Worm (Caenorhabditis elegans): ENCODE data around the gene ptd-2.

ptd-2 gene

DNA sequence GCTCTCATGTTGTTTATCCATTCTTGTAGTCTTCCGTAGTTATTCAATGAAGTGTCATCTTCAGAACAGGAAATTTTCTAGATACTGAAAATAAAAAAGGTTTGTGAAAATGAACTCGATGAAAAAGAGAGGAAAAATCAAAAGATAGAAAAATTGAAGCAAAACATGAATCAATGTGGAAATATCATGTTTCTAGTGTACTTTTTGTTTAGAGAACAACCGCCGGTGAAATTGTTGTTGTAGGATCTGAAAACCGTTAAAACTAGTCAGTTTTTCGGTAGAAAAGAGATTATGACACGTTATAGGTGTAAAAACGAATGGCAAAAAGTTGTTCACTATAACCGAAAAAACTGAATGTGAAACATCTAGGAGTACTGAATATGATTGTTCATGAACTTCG, 32.9 kb upstream of the ptd-2 start, which contains the start of gene pacs-1 (continued):
- TF ChIP-seq attf-4 (tag; optimal IDR thresholded peaks at IDR 0.05) (no peak), lin-39 (tag; optimal IDR thresholded peaks at IDR 0.05) (no peak)

DNA sequence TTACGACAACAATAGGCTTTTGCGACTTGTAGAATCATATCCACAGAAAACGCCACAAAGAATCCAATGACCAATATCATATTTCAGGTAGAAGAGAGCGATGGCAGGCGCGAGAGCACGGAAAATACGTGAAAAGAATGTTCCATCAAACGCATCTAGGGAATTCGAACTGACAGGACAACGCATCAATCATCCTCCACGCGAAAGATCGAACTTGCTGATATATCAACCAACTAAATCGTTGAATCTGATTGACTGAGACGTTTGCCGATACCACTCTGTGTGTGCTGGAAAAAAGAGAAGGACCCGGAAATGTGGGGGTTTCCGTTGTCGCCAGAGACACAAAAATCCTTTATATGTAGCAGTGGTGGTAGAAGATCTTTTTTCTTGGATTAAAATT, 31.8 kb upstream of the ptd-2 start:
- no peak for TF ChIP-seq fos-1 (tag; optimal IDR thresholded peaks at IDR 0.05)
- TF ChIP-seq unc-62 (GFP tag; optimal IDR thresholded peaks at IDR 0.05 in 1 of 2), result peak in 1 of 2 experiments; percentile 100
- no peak for TF ChIP-seq unc-62 (tag; optimal IDR thresholded peaks at IDR 0.05)
- TF ChIP-seq nhr-48 (tag; optimal IDR thresholded peaks at IDR 0.05), result no peak
- TF ChIP-seq spr-3 (GFP tag; optimal IDR thresholded peaks at IDR 0.05), result no peak
- 0 out of 2 replicates have a peak, but pooled peaks have one; percentile 32 for TF ChIP-seq Y48G9A.11 (GFP tag; IDR thresholded peaks at IDR 0.05)
- peak; percentile 85 for TF ChIP-seq ceh-20 (GFP tag; IDR thresholded peaks at IDR 0.05)
- TF ChIP-seq aha-1 (tag), result peak; percentile 73
- no peak for TF ChIP-seq hlh-11 (tag; optimal IDR thresholded peaks at IDR 0.05)
- no peak for TF ChIP-seq fkh-10 (GFP tag; optimal IDR thresholded peaks at IDR 0.05)
- no peak for TF ChIP-seq hlh-30 (tag; optimal IDR thresholded peaks at IDR 0.05; ENCODE audit: insufficient read depth)
- TF ChIP-seq dmd-9 (GFP tag; IDR thresholded peaks at IDR 0.05), result no peak

DNA sequence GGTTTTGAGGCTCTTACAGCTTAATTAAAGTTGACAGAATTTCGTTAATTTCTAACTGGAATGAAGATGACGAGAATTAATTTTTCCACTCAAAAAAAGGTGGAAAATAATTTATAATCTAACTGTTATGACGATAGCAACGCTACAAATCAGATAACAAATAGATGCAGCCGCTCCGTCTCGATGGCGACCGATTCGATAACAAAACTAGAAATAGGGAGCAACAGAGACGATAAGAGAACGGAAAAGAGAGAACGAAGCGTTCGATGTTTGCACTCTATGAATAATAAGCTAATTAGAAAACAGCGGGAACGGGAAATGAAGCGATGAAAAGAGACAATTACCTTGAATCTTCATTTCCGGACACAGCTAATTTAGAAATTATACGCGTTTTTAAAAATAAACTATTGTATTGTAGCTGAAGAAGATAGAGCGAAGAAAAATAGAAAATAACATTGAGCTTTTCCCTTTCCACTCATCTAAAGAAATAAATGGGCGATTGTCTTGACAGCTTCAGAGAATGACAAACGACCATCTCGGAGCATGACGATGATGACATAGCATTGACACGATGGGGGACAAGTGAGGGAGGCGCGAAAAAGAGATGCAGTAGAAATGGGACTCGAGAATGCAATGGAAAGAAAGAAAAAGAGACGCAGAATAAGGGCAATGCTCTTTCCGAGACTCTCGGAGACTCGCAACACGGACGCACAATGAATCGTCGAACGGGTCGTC, 31.2 kb upstream of the ptd-2 start:
- TF ChIP-seq nhr-111 (GFP tag; optimal IDR thresholded peaks at IDR 0.05) (no peak), tra-1 (GFP tag; IDR thresholded peaks at IDR 0.05) (0 out of 2 replicates have a peak, but pooled peaks have one; percentile 40), pqm-1 (tag; optimal IDR thresholded peaks at IDR 0.05) (peak; percentile 56), sdz-12 (GFP tag; optimal IDR thresholded peaks at IDR 0.05) (no peak), mdl-1 (tag; optimal IDR thresholded peaks at IDR 0.05) (no peak), F10B5.3 (tag; optimal IDR thresholded peaks at IDR 0.05) (no peak), R02D3.7 (tag; optimal IDR thresholded peaks at IDR 0.05) (no peak), hlh-11 (tag; optimal IDR thresholded peaks at IDR 0.05) (peak; percentile 43), unc-62 (GFP tag; optimal IDR thresholded peaks at IDR 0.05 in 1 of 2) (peak in 1 of 2 experiments; percentile 99), unc-62 (tag; optimal IDR thresholded peaks at IDR 0.05) (no peak), rbr-2 (tag; optimal IDR thresholded peaks at IDR 0.05) (no peak), lin-38 (GFP tag; IDR thresholded peaks at IDR 0.05) (no peak), Y5F2A.4 (GFP tag; optimal IDR thresholded peaks at IDR 0.05) (no peak), ctbp-1 (GFP tag; IDR thresholded peaks at IDR 0.05) (peak; percentile 48; the same call in 1 of the 2 replicates), mep-1 (tag; optimal IDR thresholded peaks at IDR 0.05) (peak; percentile 12), zfp-3 (GFP tag; conservative IDR thresholded peaks at IDR 0.05) (no peak), skn-1 (tag; optimal IDR thresholded peaks at IDR 0.05) (no peak), F44E2.7 (GFP tag; IDR thresholded peaks at IDR 0.05) (no peak), dmd-8 (GFP tag; IDR thresholded peaks at IDR 0.05) (no peak), daf-8 (GFP tag; IDR thresholded peaks at IDR 0.05) (no peak), daf-19 (GFP tag; conservative IDR thresholded peaks at IDR 0.05) (no peak), vab-7 (GFP tag; IDR thresholded peaks at IDR 0.05) (no peak), nhr-102 (tag; optimal IDR thresholded peaks at IDR 0.05) (no peak), zag-1 (tag; optimal IDR thresholded peaks at IDR 0.05) (no peak), mxl-3 (GFP tag; optimal IDR thresholded peaks at IDR 0.05) (no peak), zfp-2 (tag; optimal IDR thresholded peaks at IDR 0.05) (no peak), ztf-7 (tag; optimal IDR thresholded peaks at IDR 0.05) (no peak), lsy-2 (tag; optimal IDR thresholded peaks at IDR 0.05) (peak in 1 of 2 experiments; percentile 4), madf-5 (GFP tag; IDR thresholded peaks at IDR 0.05) (no peak), unc-39 (tag; optimal IDR thresholded peaks at IDR 0.05) (no peak), F26F4.8 (GFP tag; conservative IDR thresholded peaks at IDR 0.05) (no peak), hmg-1.1 (GFP tag; IDR thresholded peaks at IDR 0.05) (no peak; the same call in 1 of the 2 replicates), dve-1 (tag; optimal IDR thresholded peaks at IDR 0.05; ENCODE audit: insufficient read depth) (peak; percentile 26), nhr-41 (GFP tag; IDR thresholded peaks at IDR 0.05) (no peak), lin-1 (GFP tag; IDR thresholded peaks at IDR 0.05) (no peak), madf-9 (GFP tag; conservative IDR thresholded peaks at IDR 0.05) (no peak), fkh-10 (GFP tag; optimal IDR thresholded peaks at IDR 0.05) (peak; percentile 10), hlh-30 (tag; optimal IDR thresholded peaks at IDR 0.05; ENCODE audit: insufficient read depth) (no peak)

Measured in whole organism, L4 larva.